Worm (Caenorhabditis elegans) whole organism, L1 larva: ENCODE data around the gene R166.3.
A peak's percentile ranks its signal among the peaks of the same experiment; 100 is the strongest.

Experiments used
- C16A3.4 ChIP-seq: fragments of 150-350 bp; optimal IDR thresholded peaks from 2 replicates; lab custom pipeline; 2014; ENCODE audit warnings: missing biosample characterization, missing genetic modification characterization
- F16B12.6 ChIP-seq: fragments of 150-350 bp; optimal IDR thresholded peaks from 2 replicates; lab custom pipeline; 2014; ENCODE audit warnings: missing biosample characterization, missing genetic modification characterization
- aly-2 ChIP-seq: fragments of 150-350 bp; optimal IDR thresholded peaks from 2 replicates; lab custom pipeline; 2014; ENCODE audit warnings: missing biosample characterization, missing genetic modification characterization
- blmp-1 ChIP-seq: fragments of 150-350 bp; optimal IDR thresholded peaks from 2 replicates; lab custom pipeline; 2014; ENCODE audit warnings: missing biosample characterization, missing genetic modification characterization
- dpl-1 ChIP-seq, 3 experiments: fragments of 150-350 bp in 2 of 3; sonication (generic microtip) in 1 of 3; optimal IDR thresholded peaks; 2 replicates each; lab custom pipeline; 2014 to 2017; ENCODE audit warnings: missing biosample characterization in 3 of 3, missing genetic modification characterization in 3 of 3, missing genetic modification reagents in 3 of 3
- fos-1 ChIP-seq: fragments of 150-350 bp; optimal IDR thresholded peaks from 2 replicates; lab custom pipeline; 2014; ENCODE audit warnings: missing biosample characterization, missing genetic modification characterization
- hpl-2 ChIP-seq: fragments of 150-350 bp; optimal IDR thresholded peaks from 2 replicates; lab custom pipeline; 2014; ENCODE audit warnings: missing biosample characterization, missing genetic modification reagents, missing genetic modification characterization
- lin-13 ChIP-seq: fragments of 150-350 bp; optimal IDR thresholded peaks from 2 replicates; lab custom pipeline; 2014; ENCODE audit warnings: missing biosample characterization, missing genetic modification reagents, missing genetic modification characterization
- nhr-12 ChIP-seq: sonication (generic microtip); optimal IDR thresholded peaks from 2 replicates; lab custom pipeline; 2017; ENCODE audit warnings: missing biosample characterization, missing genetic modification characterization
- nhr-77 ChIP-seq: fragments of 150-350 bp; optimal IDR thresholded peaks from 2 replicates; lab custom pipeline; 2014; ENCODE audit warnings: missing biosample characterization, missing genetic modification characterization
- skn-1 ChIP-seq: fragments of 150-350 bp; optimal IDR thresholded peaks from 2 replicates; lab custom pipeline; 2014; ENCODE audit warnings: missing biosample characterization, missing genetic modification characterization
- ztf-11 ChIP-seq, 2 experiments: sonication (generic microtip); optimal IDR thresholded peaks; 2 replicates each; lab custom pipeline; 2016 to 2017; ENCODE audit warnings: missing genetic modification characterization in 2 of 2, missing biosample characterization in 1 of 2, missing compliant biosample characterization in 1 of 2

ce11 chrII:10525134-10525533 lies 14.0 kb downstream of the R166.3 start:
- TF ChIP-seq skn-1 (tag; lab: Kevin White, UChicago): peak; percentile 6
- no peak for TF ChIP-seq lin-13 (GFP tag; lab: Kevin White, UChicago)
- no peak for TF ChIP-seq fos-1 (tag; lab: Kevin White, UChicago)
- TF ChIP-seq ztf-11 (tag; optimal IDR thresholded peaks at IDR 0.05; lab: Kevin White, UChicago): no peak
- TF ChIP-seq nhr-12: no peak
- no peak for TF ChIP-seq dpl-1 (GFP tag; optimal IDR thresholded peaks at IDR 0.05; lab: Kevin White, UChicago)
- TF ChIP-seq F16B12.6 (tag; lab: Kevin White, UChicago): no peak
- TF ChIP-seq hpl-2 (GFP tag; lab: Kevin White, UChicago): no peak
- peak; percentile 60 for TF ChIP-seq blmp-1
- TF ChIP-seq C16A3.4 (tag; lab: Kevin White, UChicago): no peak
- no peak for TF ChIP-seq aly-2 (tag; lab: Kevin White, UChicago)
- TF ChIP-seq nhr-77 (tag; lab: Kevin White, UChicago): no peak
